Worm (Caenorhabditis elegans) whole organism, mixed stage, embryonic: ENCODE measurements around the gene taf-6.1.

ENCODE experiments used
- blmp-1 ChIP-seq: fragments of 150-350 bp; optimal IDR thresholded peaks from 2 replicates; lab custom pipeline; 2014; ENCODE audit warnings: missing biosample characterization, missing genetic modification characterization
- ceh-83 ChIP-seq: fragments of 200-800 bp; sonication (Bioruptor generic); optimal IDR thresholded peaks from 2 replicates; lab custom pipeline; 2018; ENCODE audit warnings: mild to moderate bottlenecking, missing genetic modification characterization, missing compliant biosample characterization
- ces-1 ChIP-seq: fragments of 150-350 bp; optimal IDR thresholded peaks from 2 replicates; lab custom pipeline; 2014; ENCODE audit warnings: missing biosample characterization, missing genetic modification reagents, missing genetic modification characterization
- cnd-1 ChIP-seq: fragments of 200-800 bp; sonication (Bioruptor generic); optimal IDR thresholded peaks from 2 replicates; lab custom pipeline; 2018; ENCODE audit warnings: mild to moderate bottlenecking, missing genetic modification characterization, missing compliant biosample characterization
- drap-1 ChIP-seq: fragments of 200-800 bp; sonication (Bioruptor generic); optimal IDR thresholded peaks from 3 replicates; lab custom pipeline; 2018; ENCODE audit warnings: mild to moderate bottlenecking, missing genetic modification characterization, missing compliant biosample characterization
- elt-1 ChIP-seq: sonication (generic microtip); optimal IDR thresholded peaks from 2 replicates; lab custom pipeline; 2017; ENCODE audit warnings: missing genetic modification characterization, mild to moderate bottlenecking, missing compliant biosample characterization, antibody characterized with exemption, moderate library complexity, borderline replicate concordance; ENCODE audit not compliant: insufficient read depth
- flh-1 ChIP-seq: fragments of 200-800 bp; sonication (Bioruptor generic); optimal IDR thresholded peaks from 2 replicates; lab custom pipeline; 2018; ENCODE audit warnings: mild to moderate bottlenecking, missing genetic modification characterization, moderate library complexity, missing compliant biosample characterization
- ham-2 ChIP-seq: fragments of 200-800 bp; sonication (Bioruptor generic); optimal IDR thresholded peaks from 2 replicates; lab custom pipeline; 2018; ENCODE audit warnings: mild to moderate bottlenecking, missing genetic modification characterization, missing compliant biosample characterization
- hlh-1 ChIP-seq: fragments of 150-350 bp; optimal IDR thresholded peaks from 2 replicates; lab custom pipeline; 2014; ENCODE audit warnings: missing biosample characterization, missing genetic modification reagents, missing genetic modification characterization
- lin-13 ChIP-seq: fragments of 150-350 bp; optimal IDR thresholded peaks from 2 replicates; lab custom pipeline; 2014; ENCODE audit warnings: missing biosample characterization, missing genetic modification characterization
- lin-32 ChIP-seq: fragments of 200-800 bp; sonication (Bioruptor generic); optimal IDR thresholded peaks from 2 replicates; lab custom pipeline; 2018; ENCODE audit warnings: mild to moderate bottlenecking, missing genetic modification characterization, missing compliant biosample characterization
- lsy-2 ChIP-seq: fragments of 150-350 bp; optimal IDR thresholded peaks from 2 replicates; lab custom pipeline; 2014; ENCODE audit warnings: missing biosample characterization, missing genetic modification characterization
- mab-5 ChIP-seq: fragments of 150-350 bp; optimal IDR thresholded peaks from 2 replicates; lab custom pipeline; 2014; ENCODE audit warnings: missing biosample characterization, missing genetic modification characterization
- nhr-12 ChIP-seq: fragments of 150-350 bp; optimal IDR thresholded peaks from 2 replicates; lab custom pipeline; 2014; ENCODE audit warnings: missing biosample characterization, missing genetic modification characterization
- nhr-2 ChIP-seq: fragments of 150-350 bp; optimal IDR thresholded peaks from 2 replicates; lab custom pipeline; 2014; ENCODE audit warnings: missing biosample characterization, missing genetic modification characterization
- nhr-237 ChIP-seq: fragments of 150-350 bp; optimal IDR thresholded peaks from 2 replicates; lab custom pipeline; 2014; ENCODE audit warnings: missing biosample characterization, missing genetic modification characterization
- nhr-28 ChIP-seq: fragments of 150-350 bp; optimal IDR thresholded peaks from 2 replicates; lab custom pipeline; 2014; ENCODE audit warnings: missing biosample characterization, missing genetic modification characterization
- nhr-76 ChIP-seq: sonication (generic microtip); optimal IDR thresholded peaks from 2 replicates; lab custom pipeline; 2017; ENCODE audit warnings: missing biosample characterization, missing genetic modification characterization
- pha-4 ChIP-seq: fragments of 150-350 bp; optimal IDR thresholded peaks from 2 replicates; lab custom pipeline; 2018; ENCODE audit warnings: missing biosample characterization, missing genetic modification reagents, missing genetic modification characterization
- snpc-4 ChIP-seq: fragments of 150-350 bp; optimal IDR thresholded peaks from 2 replicates; lab custom pipeline; 2014; ENCODE audit warnings: missing biosample characterization, missing genetic modification characterization
- sptf-1 ChIP-seq: sonication (generic microtip); optimal IDR thresholded peaks from 2 replicates; lab custom pipeline; 2017; ENCODE audit warnings: mild to moderate bottlenecking, missing genetic modification characterization, moderate library complexity, missing compliant biosample characterization
- unc-120 ChIP-seq: sonication (generic microtip); optimal IDR thresholded peaks from 2 replicates; lab custom pipeline; 2017; ENCODE audit warnings: missing genetic modification characterization, missing compliant biosample characterization; ENCODE audit not compliant: poor library complexity, severe bottlenecking
- ztf-11 ChIP-seq: fragments of 150-350 bp; optimal IDR thresholded peaks from 2 replicates; lab custom pipeline; 2014; ENCODE audit warnings: missing biosample characterization, missing genetic modification characterization

The taf-6.1 gene

DNA sequence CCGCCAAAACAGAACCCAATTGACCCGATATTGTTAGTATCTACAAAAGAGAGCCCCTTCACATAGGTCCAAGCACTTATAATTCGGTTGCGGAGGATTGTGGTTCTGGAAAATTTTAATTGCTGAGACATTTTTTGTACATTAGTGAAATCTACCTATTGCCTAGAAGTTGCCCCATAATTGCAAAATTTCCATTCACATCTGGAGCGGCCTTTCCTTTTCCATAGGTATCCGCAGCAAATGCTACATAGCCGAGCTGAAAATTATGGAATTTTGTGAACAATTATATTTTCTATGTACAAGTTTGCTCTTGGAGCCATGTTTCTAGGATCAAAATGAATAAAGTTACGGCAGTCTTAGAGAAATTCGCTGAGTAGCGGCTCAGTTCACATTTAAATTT is 43.1 kb downstream of the taf-6.1 start:
- no peak for TF ChIP-seq drap-1 (GFP tag; lab: Kevin White, UChicago)
- no peak for TF ChIP-seq ztf-11
- TF ChIP-seq ceh-83 (GFP tag; lab: Kevin White, UChicago) = no peak
- TF ChIP-seq nhr-2 (tag; lab: Kevin White, UChicago) = no peak
- no peak for TF ChIP-seq unc-120 (tag; lab: Kevin White, UChicago)
- TF ChIP-seq nhr-237 (tag; lab: Kevin White, UChicago) = no peak
- no peak for TF ChIP-seq blmp-1 (tag; lab: Kevin White, UChicago)
- no peak for TF ChIP-seq lin-13 (tag; lab: Kevin White, UChicago)
- no peak for TF ChIP-seq nhr-12 (tag; lab: Kevin White, UChicago)
- TF ChIP-seq lsy-2 (tag; lab: Kevin White, UChicago) = no peak
- no peak for TF ChIP-seq nhr-76 (tag; lab: Kevin White, UChicago)
- TF ChIP-seq lin-32 (GFP tag; lab: Kevin White, UChicago) = no peak

ce11 chrII:1172080-1172575 is 44.4 kb downstream of the taf-6.1 start, which contains the start of gene dlhd-1:
Gene dlhd-1, minus strand, starts transcription at chrII:1172130.
- TF ChIP-seq lin-32 (GFP tag; lab: Kevin White, UChicago) (no peak), hlh-1 (tag; lab: Kevin White, UChicago) (no peak), ham-2 (no peak), unc-120 (tag; lab: Kevin White, UChicago) (no peak), ces-1 (GFP tag; lab: Kevin White, UChicago) (no peak), pha-4 (tag; lab: Kevin White, UChicago) (no peak), lsy-2 (tag; lab: Kevin White, UChicago) (no peak), lin-13 (tag; lab: Kevin White, UChicago) (no peak), elt-1 (no peak)

- no peak for TF ChIP-seq flh-1
- TF ChIP-seq cnd-1 (tag; lab: Kevin White, UChicago) = no peak
- TF ChIP-seq mab-5 (tag; lab: Kevin White, UChicago) = no peak
- TF ChIP-seq nhr-28 = no peak
- no peak for TF ChIP-seq ham-2
- no peak for TF ChIP-seq snpc-4 (tag; lab: Kevin White, UChicago)
- TF ChIP-seq sptf-1 = no peak
- TF ChIP-seq pha-4 (tag; lab: Kevin White, UChicago) = no peak
- TF ChIP-seq nhr-237 (tag; lab: Kevin White, UChicago) = no peak
- no peak for TF ChIP-seq lsy-2 (tag; lab: Kevin White, UChicago)
- TF ChIP-seq nhr-2 (tag; lab: Kevin White, UChicago) = no peak
- TF ChIP-seq nhr-76 (tag; lab: Kevin White, UChicago) = no peak
- TF ChIP-seq, all 35 proteins: peak for 0
Observed at ce11 chrII:1179223-1179622, 51.4 kb downstream of the taf-6.1 start, which contains the start of gene nas-27. Gene nas-27, minus strand, starts transcription at chrII:1179323.
